Fruit fly (Drosophila melanogaster) whole organism, adult: ENCODE measurements around the gene CG34256.

ENCODE experiments used
- CG12768 ChIP-seq: fragments of 200-800 bp; sonication (Bioruptor generic); optimal IDR thresholded peaks from 2 replicates; lab custom pipeline; 2017; ENCODE audit warnings: missing biosample characterization, missing genetic modification characterization, mild to moderate bottlenecking, moderate library complexity, missing genetic modification reagents
- CG14711 ChIP-seq: fragments of 200-800 bp; sonication (Bioruptor generic); optimal IDR thresholded peaks from 2 replicates; lab custom pipeline; 2018; ENCODE audit warnings: missing biosample characterization, mild to moderate bottlenecking, missing genetic modification characterization, moderate library complexity
- CG7101 ChIP-seq: fragments of 200-800 bp; sonication (Bioruptor generic); optimal IDR thresholded peaks from 2 replicates; lab custom pipeline; 2018; ENCODE audit warnings: missing biosample characterization, mild to moderate bottlenecking, missing genetic modification characterization, moderate library complexity
- Hr96 ChIP-seq: fragments of 200-800 bp; sonication (Bioruptor generic); optimal IDR thresholded peaks from 2 replicates; lab custom pipeline; 2016; ENCODE audit warnings: missing biosample characterization, missing genetic modification characterization
- pad ChIP-seq: fragments of 200-800 bp; sonication (Bioruptor generic); optimal IDR thresholded peaks from 3 replicates; lab custom pipeline; 2017; ENCODE audit warnings: missing biosample characterization, missing genetic modification characterization, mild to moderate bottlenecking, moderate library complexity, missing genetic modification reagents
- tj ChIP-seq: fragments of 200-800 bp; sonication (Bioruptor generic); optimal IDR thresholded peaks from 3 replicates; lab custom pipeline; 2017; ENCODE audit warnings: missing biosample characterization, mild to moderate bottlenecking, missing genetic modification characterization, moderate library complexity

dm6 chr3L:19015454-19016054, 25.9 kb upstream of the CG34256 start:
- TF ChIP-seq Hr96 (GFP tag; lab: Kevin White, UChicago) (peak; percentile 33), pad (GFP tag; lab: Kevin White, UChicago) (no peak), CG14711 (tag; lab: Kevin White, UChicago) (no peak), CG12768 (GFP tag; lab: Kevin White, UChicago) (peak; percentile 49), tj (GFP tag; lab: Kevin White, UChicago) (no peak), CG7101 (no peak)
